Fruit fly (Drosophila melanogaster) whole organism, embryonic: Measurements from ENCODE around the gene Fur2.

Experiments used
- Adf1 ChIP-seq: fragments of 200-800 bp; sonication (Bioruptor generic); IDR thresholded peaks from 2 replicates; pipeline ENCODE4 v1.3.6; 2022; ENCODE audit warnings: missing biosample characterization, missing genetic modification characterization
- CG10274 ChIP-seq: fragments of 200-800 bp; sonication (Bioruptor generic); optimal IDR thresholded peaks from 3 replicates; lab custom pipeline; 2017; ENCODE audit warnings: missing biosample characterization, mild to moderate bottlenecking, missing genetic modification characterization
- CG10543 ChIP-seq: fragments of 200-800 bp; sonication (Bioruptor generic); optimal IDR thresholded peaks from 3 replicates; lab custom pipeline; 2017; ENCODE audit warnings: missing biosample characterization, mild to moderate bottlenecking, missing genetic modification characterization, moderate library complexity
- CG11456 ChIP-seq: fragments of 200-800 bp; sonication (Bioruptor generic); IDR thresholded peaks from 3 replicates; pipeline ENCODE4 v1.3.6; 2022; ENCODE audit warnings: missing biosample characterization, missing genetic modification characterization
- CG12071 ChIP-seq: fragments of 200-800 bp; sonication (Bioruptor generic); optimal IDR thresholded peaks from 3 replicates; lab custom pipeline; 2018; ENCODE audit warnings: missing biosample characterization, mild to moderate bottlenecking, missing genetic modification characterization
- CG12236 ChIP-seq: fragments of 200-800 bp; sonication (Bioruptor generic); optimal IDR thresholded peaks from 2 replicates; lab custom pipeline; 2016; ENCODE audit warnings: missing biosample characterization, missing genetic modification characterization
- CG12299 ChIP-seq: fragments of 200-800 bp; sonication (Bioruptor generic); optimal IDR thresholded peaks from 2 replicates; lab custom pipeline; 2018; ENCODE audit warnings: missing biosample characterization, mild to moderate bottlenecking, missing genetic modification characterization
- CG13624 ChIP-seq: fragments of 200-800 bp; sonication (Bioruptor generic); optimal IDR thresholded peaks from 2 replicates; lab custom pipeline; 2016; ENCODE audit warnings: missing biosample characterization, missing genetic modification characterization
- CG14860 ChIP-seq: fragments of 200-800 bp; sonication (Bioruptor generic); IDR thresholded peaks from 3 replicates; pipeline ENCODE4 v1.3.6; 2022; ENCODE audit warnings: missing biosample characterization, missing genetic modification characterization; ENCODE audit not compliant: partially characterized antibody
- CG17186 ChIP-seq: fragments of 200-800 bp; sonication (Bioruptor generic); optimal IDR thresholded peaks from 3 replicates; lab custom pipeline; 2017; ENCODE audit warnings: missing biosample characterization, missing genetic modification reagents, missing genetic modification characterization
- CG17359 ChIP-seq: fragments of 200-800 bp; sonication (Bioruptor generic); optimal IDR thresholded peaks from 3 replicates; lab custom pipeline; 2018; ENCODE audit warnings: missing biosample characterization, mild to moderate bottlenecking, missing genetic modification characterization, moderate library complexity
- CG17385 ChIP-seq: fragments of 200-800 bp; sonication (Bioruptor generic); optimal IDR thresholded peaks from 3 replicates; lab custom pipeline; 2018; ENCODE audit warnings: missing biosample characterization, mild to moderate bottlenecking, missing genetic modification characterization
- CG17912 ChIP-seq: fragments of 200-800 bp; sonication (Bioruptor generic); optimal IDR thresholded peaks from 2 replicates; lab custom pipeline; 2018; ENCODE audit warnings: missing biosample characterization, mild to moderate bottlenecking, missing genetic modification characterization
- CG18262 ChIP-seq: fragments of 200-800 bp; optimal IDR thresholded peaks from 3 replicates; lab custom pipeline; 2019; ENCODE audit warnings: missing biosample characterization, mild to moderate bottlenecking, missing genetic modification characterization, moderate library complexity
- CG18619 ChIP-seq: fragments of 200-800 bp; sonication (Bioruptor generic); optimal IDR thresholded peaks from 3 replicates; lab custom pipeline; 2017; ENCODE audit warnings: missing biosample characterization, mild to moderate bottlenecking, missing genetic modification characterization
- CG33213 ChIP-seq: fragments of 200-800 bp; sonication (Bioruptor generic); optimal IDR thresholded peaks from 3 replicates; lab custom pipeline; 2016; ENCODE audit warnings: missing biosample characterization, missing genetic modification characterization
- CG4360 ChIP-seq: fragments of 200-800 bp; sonication (Bioruptor generic); IDR thresholded peaks from 2 replicates; pipeline ENCODE4 v1.3.6; 2022; ENCODE audit warnings: missing biosample characterization, missing genetic modification characterization
- CG4424 ChIP-seq: fragments of 200-800 bp; sonication (Bioruptor generic); optimal IDR thresholded peaks from 3 replicates; lab custom pipeline; 2016; ENCODE audit warnings: missing biosample characterization, missing genetic modification characterization
- CG6689 ChIP-seq: fragments of 200-800 bp; sonication (Bioruptor generic); IDR thresholded peaks from 2 replicates; pipeline ENCODE4 v1.3.6; 2022; ENCODE audit warnings: missing biosample characterization, missing genetic modification characterization
- CTCF ChIP-seq: fragments of 200-800 bp; sonication (Bioruptor generic); optimal IDR thresholded peaks from 2 replicates; lab custom pipeline; 2017; ENCODE audit warnings: missing biosample characterization, mild to moderate bottlenecking, missing genetic modification characterization, moderate library complexity
- CkIIα-i1 ChIP-seq: fragments of 200-800 bp; sonication (Bioruptor generic); IDR thresholded peaks from 2 replicates; pipeline ENCODE4 v1.3.6; 2022; ENCODE audit warnings: missing biosample characterization, missing genetic modification characterization
- Dip3 ChIP-seq: fragments of 200-800 bp; sonication (Bioruptor generic); optimal IDR thresholded peaks from 3 replicates; lab custom pipeline; 2016; ENCODE audit warnings: missing biosample characterization, missing genetic modification characterization
- E2f2 ChIP-seq: fragments of 200-800 bp; sonication (Bioruptor generic); IDR thresholded peaks from 2 replicates; pipeline ENCODE4 v1.3.6; 2022; ENCODE audit warnings: missing biosample characterization, missing genetic modification characterization
- Fer2 ChIP-seq: fragments of 200-800 bp; sonication (Bioruptor generic); optimal IDR thresholded peaks from 2 replicates; lab custom pipeline; 2018; ENCODE audit warnings: missing biosample characterization, mild to moderate bottlenecking, missing genetic modification characterization, moderate library complexity
- Hand ChIP-seq: fragments of 200-800 bp; sonication (Bioruptor generic); optimal IDR thresholded peaks from 2 replicates; lab custom pipeline; 2017; ENCODE audit warnings: mild to moderate bottlenecking, missing biosample characterization, missing genetic modification reagents, missing genetic modification characterization
- Hr39 ChIP-seq: fragments of >200 bp; optimal IDR thresholded peaks from 2 replicates; lab custom pipeline; 2017
- Kr ChIP-seq: fragments of 200-800 bp; sonication (Bioruptor generic); optimal IDR thresholded peaks from 2 replicates; lab custom pipeline; 2017; ENCODE audit warnings: missing biosample characterization, mild to moderate bottlenecking, missing genetic modification characterization
- Oaz ChIP-seq: fragments of 200-800 bp; sonication (Bioruptor generic); IDR thresholded peaks from 2 replicates; pipeline ENCODE4 v1.3.6; 2022; ENCODE audit warnings: missing biosample characterization, missing genetic modification characterization
- PHDP ChIP-seq: fragments of 200-800 bp; sonication (Bioruptor generic); optimal IDR thresholded peaks from 3 replicates; lab custom pipeline; 2018; ENCODE audit warnings: missing biosample characterization, mild to moderate bottlenecking, missing genetic modification characterization, moderate library complexity
- Ptx1 ChIP-seq: fragments of 200-800 bp; sonication (Bioruptor generic); IDR thresholded peaks from 2 replicates; pipeline ENCODE4 v1.3.6; 2022; ENCODE audit warnings: missing biosample characterization, missing genetic modification characterization
- Sox100B ChIP-seq: fragments of 200-800 bp; sonication (Bioruptor generic); optimal IDR thresholded peaks from 3 replicates; lab custom pipeline; 2018; ENCODE audit warnings: missing biosample characterization, mild to moderate bottlenecking, missing genetic modification characterization
- ap ChIP-seq: fragments of 200-800 bp; sonication (Bioruptor generic); IDR thresholded peaks from 2 replicates; pipeline ENCODE4 v1.3.6; 2022; ENCODE audit warnings: missing biosample characterization, missing genetic modification characterization
- bcd ChIP-seq: fragments of 200-800 bp; sonication (Bioruptor generic); optimal IDR thresholded peaks from 2 replicates; lab custom pipeline; 2017; ENCODE audit warnings: missing biosample characterization, mild to moderate bottlenecking, missing genetic modification characterization
- bigmax ChIP-seq: fragments of 200-800 bp; sonication (Bioruptor generic); optimal IDR thresholded peaks from 2 replicates; lab custom pipeline; 2018; ENCODE audit warnings: missing biosample characterization, mild to moderate bottlenecking, missing genetic modification characterization
- bowl ChIP-seq: fragments of 200-800 bp; sonication (Bioruptor generic); IDR thresholded peaks from 2 replicates; pipeline ENCODE4 v1.3.6; 2022; ENCODE audit warnings: missing biosample characterization, missing genetic modification characterization
- chif ChIP-seq, 2 experiments: fragments of 200-800 bp; sonication (Bioruptor generic); optimal IDR thresholded peaks; 3 replicates each; lab custom pipeline; 2016; ENCODE audit warnings: missing biosample characterization in 2 of 2, missing genetic modification characterization in 2 of 2
- crc ChIP-seq: fragments of 200-800 bp; sonication (Bioruptor generic); optimal IDR thresholded peaks from 2 replicates; lab custom pipeline; 2016; ENCODE audit warnings: missing biosample characterization, missing genetic modification characterization
- crp ChIP-seq, 2 experiments: fragments of 200-800 bp; sonication (Bioruptor generic); optimal IDR thresholded peaks; 2 replicates in 1 of 2; 3 replicates in 1 of 2; lab custom pipeline; 2017; ENCODE audit warnings: missing biosample characterization in 2 of 2, missing genetic modification characterization in 2 of 2, mild to moderate bottlenecking in 1 of 2, moderate library complexity in 1 of 2
- da ChIP-seq: fragments of 200-800 bp; sonication (Bioruptor generic); optimal IDR thresholded peaks from 2 replicates; lab custom pipeline; 2016; ENCODE audit warnings: missing biosample characterization, missing genetic modification characterization
- gsb-n ChIP-seq: fragments of 200-800 bp; sonication (Bioruptor generic); optimal IDR thresholded peaks from 3 replicates; lab custom pipeline; 2018; ENCODE audit warnings: missing biosample characterization, mild to moderate bottlenecking, missing genetic modification characterization
- hkb ChIP-seq, 2 experiments: fragments of 200-800 bp in 1 of 2; fragments of >200 bp in 1 of 2; sonication (Bioruptor generic) in 1 of 2; IDR thresholded peaks in 1 of 2; optimal IDR thresholded peaks in 1 of 2; 2 replicates each; pipeline versions ENCODE4 v1.3.6 to Lab custom; 2017 to 2022; ENCODE audit warnings: missing biosample characterization in 1 of 2, missing genetic modification characterization in 1 of 2
- pita ChIP-seq: fragments of 200-800 bp; sonication (Bioruptor generic); optimal IDR thresholded peaks from 2 replicates; lab custom pipeline; 2017; ENCODE audit warnings: missing biosample characterization, mild to moderate bottlenecking, missing genetic modification characterization
- sc ChIP-seq, 3 experiments: fragments of >200 bp in 2 of 3; fragments of 200-800 bp in 1 of 3; sonication (Bioruptor generic) in 1 of 3; optimal IDR thresholded peaks; 2 replicates in 2 of 3; 3 replicates in 1 of 3; lab custom pipeline; 2017; ENCODE audit warnings: mild to moderate bottlenecking in 1 of 3, missing biosample characterization in 1 of 3, missing genetic modification characterization in 1 of 3, missing genetic modification reagents in 1 of 3
- sima ChIP-seq: fragments of 200-800 bp; sonication (Bioruptor generic); optimal IDR thresholded peaks from 2 replicates; lab custom pipeline; 2016; ENCODE audit warnings: missing biosample characterization, missing genetic modification characterization
- tll ChIP-seq, 2 experiments: fragments of 200-800 bp in 1 of 2; fragments of >200 bp in 1 of 2; sonication (Bioruptor generic) in 1 of 2; optimal IDR thresholded peaks; 2 replicates each; lab custom pipeline; 2017 to 2019; ENCODE audit warnings: missing biosample characterization in 2 of 2, missing genetic modification characterization in 2 of 2, mild to moderate bottlenecking in 1 of 2, moderate library complexity in 1 of 2
- tna ChIP-seq: fragments of 200-800 bp; sonication (Bioruptor generic); IDR thresholded peaks from 2 replicates; pipeline ENCODE4 v1.3.6; 2022; ENCODE audit warnings: missing biosample characterization, missing genetic modification characterization; ENCODE audit not compliant: partially characterized antibody
- toy ChIP-seq: fragments of 200-800 bp; sonication (Bioruptor generic); IDR thresholded peaks from 2 replicates; pipeline ENCODE4 v1.3.6; 2022; ENCODE audit warnings: missing biosample characterization, missing genetic modification characterization
- tup ChIP-seq: fragments of 200-800 bp; sonication (Bioruptor generic); optimal IDR thresholded peaks from 2 replicates; lab custom pipeline; 2016; ENCODE audit warnings: missing biosample characterization, mild to moderate bottlenecking, missing genetic modification characterization, moderate library complexity
- unpg ChIP-seq: fragments of 200-800 bp; sonication (Bioruptor generic); optimal IDR thresholded peaks from 3 replicates; lab custom pipeline; 2018; ENCODE audit warnings: missing biosample characterization, mild to moderate bottlenecking, missing genetic modification characterization, moderate library complexity

Fur2 gene

DNA sequence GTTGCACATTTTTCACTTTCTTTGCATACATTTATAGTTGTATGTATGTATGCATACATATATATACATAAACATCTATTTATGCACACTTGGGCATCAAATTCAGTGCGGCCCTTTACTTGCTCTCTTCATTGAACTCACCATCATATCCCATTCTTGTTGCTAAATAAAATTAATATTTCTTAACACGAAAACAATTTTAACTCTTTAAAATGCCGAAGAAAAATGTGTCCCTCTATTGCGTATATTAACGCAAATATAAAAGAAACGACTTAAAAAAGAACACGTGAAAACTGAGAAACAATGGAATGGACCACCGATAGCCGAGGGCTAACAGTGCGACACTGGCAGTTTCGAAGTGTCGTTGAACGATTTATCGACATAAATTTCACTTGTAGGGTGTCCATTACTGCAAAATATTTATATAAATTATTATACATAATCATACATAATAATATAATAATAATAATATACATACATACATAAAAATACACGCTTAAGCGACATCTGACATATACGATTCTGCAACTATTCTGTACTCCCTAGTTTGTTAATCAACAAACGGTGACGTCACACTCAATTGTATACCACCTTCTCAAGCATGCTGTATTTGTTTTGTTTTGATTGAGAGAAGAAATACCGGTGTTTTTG, 14.1 kb upstream of the Fur2 start, which contains the start of the genes U2af50 and PIG-Q (continued):
- TF ChIP-seq Oaz (GFP tag; lab: Robert Waterston, UW) (no peak; the same call in 1 of the 2 replicates), Hr39 (no peak), chif (GFP tag; optimal IDR thresholded peaks at IDR 0.05; lab: Kevin White, UChicago) (peak; percentile 12 to 68), crp (GFP tag; optimal IDR thresholded peaks at IDR 0.05; lab: Kevin White, UChicago) (peak in 1 of 2 experiments; percentile 48), CG10274 (GFP tag; lab: Kevin White, UChicago) (peak; percentile 70), CG17912 (GFP tag; lab: Kevin White, UChicago) (peak; percentile 68), CG33213 (GFP tag; lab: Kevin White, UChicago) (peak; percentile 32), Kr (GFP tag; lab: Kevin White, UChicago) (peak; percentile 57), CG18619 (peak; percentile 92), sima (GFP tag; lab: Kevin White, UChicago) (no peak), CG12071 (GFP tag; lab: Kevin White, UChicago) (no peak), CG12299 (tag; lab: Kevin White, UChicago) (peak; percentile 87), toy (GFP tag; lab: Robert Waterston, UW) (peak; percentile 79; the same call in 1 of the 2 replicates), CG13624 (GFP tag; lab: Kevin White, UChicago) (peak; percentile 43), CG12236 (GFP tag; lab: Kevin White, UChicago) (no peak), Ptx1 (GFP tag; lab: Robert Waterston, UW) (peak; percentile 95), Hand (GFP tag; lab: Kevin White, UChicago) (peak; percentile 81), bigmax (peak; percentile 15), hkb (optimal IDR thresholded peaks at IDR 0.05; lab: Kevin White, UChicago) (no peak), hkb (GFP tag; IDR thresholded peaks at IDR 0.05; lab: Robert Waterston, UW) (peak; percentile 93), tup (peak; percentile 9), da (no peak), Adf1 (GFP tag; lab: Robert Waterston, UW) (peak; percentile 63), CG6689 (GFP tag; lab: Robert Waterston, UW) (peak; percentile 100), CG17385 (peak; percentile 87), CG14860 (GFP tag; lab: Robert Waterston, UW) (no peak), CkIIα-i1 (GFP tag; lab: Robert Waterston, UW) (no peak), bcd (peak; percentile 93), CG11456 (GFP tag; lab: Robert Waterston, UW) (no peak), CG17186 (GFP tag; lab: Kevin White, UChicago) (peak; percentile 42), E2f2 (peak; percentile 71), CG18262 (peak; percentile 95), CG4424 (GFP tag; lab: Kevin White, UChicago) (peak; percentile 89), sc (optimal IDR thresholded peaks at IDR 0.05; lab: Kevin White, UChicago) (no peak), sc (GFP tag; optimal IDR thresholded peaks at IDR 0.05; lab: Kevin White, UChicago) (peak; percentile 88), CTCF (peak; percentile 41), pita (GFP tag; lab: Kevin White, UChicago) (no peak), CG17359 (tag; lab: Kevin White, UChicago) (peak; percentile 93), unpg (GFP tag; lab: Kevin White, UChicago) (peak; percentile 95), PHDP (peak; percentile 95), Dip3 (GFP tag; lab: Kevin White, UChicago) (no peak), CG4360 (GFP tag; lab: Robert Waterston, UW) (peak; percentile 67), bowl (GFP tag; lab: Robert Waterston, UW) (peak; percentile 64; the same call in 1 of the 2 replicates), Sox100B (GFP tag; lab: Kevin White, UChicago) (peak; percentile 90), CG10543 (peak; percentile 89), tna (no peak), Fer2 (tag; lab: Kevin White, UChicago) (peak; percentile 78), gsb-n (tag; lab: Kevin White, UChicago) (no peak), tll (GFP tag; optimal IDR thresholded peaks at IDR 0.05; lab: Kevin White, UChicago) (peak in 1 of 2 experiments; percentile 48), ap (GFP tag; lab: Robert Waterston, UW) (peak; percentile 87; the same call in 1 of the 2 replicates), crc (no peak)
